Fruit fly (Drosophila melanogaster) Kc167 (cell line): ENCODE data around the gene PNPase.

Experiments used
- h ChIP-seq: fragments of >200 bp; optimal IDR thresholded peaks from 3 replicates; lab custom pipeline; 2018; ENCODE audit warnings: missing external identifiers
- psq ChIP-seq: fragments of >200 bp; optimal IDR thresholded peaks from 2 replicates; lab custom pipeline; 2017; ENCODE audit warnings: missing external identifiers

- TF ChIP-seq h (lab: Kevin White, UChicago) (no peak), psq (lab: Kevin White, UChicago) (no peak)
These were observed 16.7 kb upstream of the PNPase start for dm6 chr3R:31421995-31422394.
